Worm (Caenorhabditis elegans) whole organism, late embryonic: ENCODE results near the gene famk-1.

Source experiments
- C08G9.2 ChIP-seq: sonication (generic microtip); optimal IDR thresholded peaks from 2 replicates; lab custom pipeline; 2016; ENCODE audit warnings: mild to moderate bottlenecking, missing genetic modification characterization, moderate library complexity, missing compliant biosample characterization
- C38D4.7 ChIP-seq: fragments of 200-800 bp; sonication (Bioruptor generic); optimal IDR thresholded peaks from 2 replicates; lab custom pipeline; 2018; ENCODE audit warnings: mild to moderate bottlenecking, missing genetic modification characterization, moderate library complexity, missing compliant biosample characterization
- F13H6.1 ChIP-seq: sonication (generic microtip); optimal IDR thresholded peaks from 2 replicates; lab custom pipeline; 2016; ENCODE audit warnings: missing genetic modification characterization, missing compliant biosample characterization
- K02D7.2 ChIP-seq: sonication (generic microtip); optimal IDR thresholded peaks from 2 replicates; lab custom pipeline; 2017; ENCODE audit warnings: mild to moderate bottlenecking, missing genetic modification characterization, missing compliant biosample characterization
- K09A11.1 ChIP-seq: sonication (generic microtip); optimal IDR thresholded peaks from 2 replicates; lab custom pipeline; 2017; ENCODE audit warnings: antibody characterized with exemption, mild to moderate bottlenecking, missing genetic modification characterization, missing compliant biosample characterization; ENCODE audit not compliant: insufficient read depth
- T23F11.4 ChIP-seq: fragments of 200-800 bp; sonication (Bioruptor generic); optimal IDR thresholded peaks from 2 replicates; lab custom pipeline; 2018; ENCODE audit warnings: mild to moderate bottlenecking, missing genetic modification characterization, missing compliant biosample characterization
- ahr-1 ChIP-seq: sonication (generic microtip); optimal IDR thresholded peaks from 2 replicates; lab custom pipeline; 2016; ENCODE audit warnings: missing genetic modification characterization, missing compliant biosample characterization
- ama-1 ChIP-seq: fragments of 150-350 bp; optimal IDR thresholded peaks from 2 replicates; lab custom pipeline; 2014
- ceh-18 ChIP-seq: sonication (generic microtip); optimal IDR thresholded peaks from 2 replicates; lab custom pipeline; 2016; ENCODE audit warnings: missing genetic modification characterization, missing compliant biosample characterization
- ceh-19 ChIP-seq: fragments of 200-800 bp; sonication (Bioruptor generic); optimal IDR thresholded peaks from 2 replicates; lab custom pipeline; 2018; ENCODE audit warnings: mild to moderate bottlenecking, missing genetic modification characterization, missing compliant biosample characterization
- ceh-2 ChIP-seq: sonication (generic microtip); optimal IDR thresholded peaks from 2 replicates; lab custom pipeline; 2016; ENCODE audit warnings: missing genotype, missing genetic modification characterization, missing compliant biosample characterization
- ceh-24 ChIP-seq: sonication (generic microtip); optimal IDR thresholded peaks from 2 replicates; lab custom pipeline; 2016; ENCODE audit warnings: mild to moderate bottlenecking, missing genetic modification characterization, missing compliant biosample characterization
- ceh-30 ChIP-seq: fragments of 150-350 bp; optimal IDR thresholded peaks from 2 replicates; lab custom pipeline; 2014; ENCODE audit warnings: missing biosample characterization, missing genetic modification characterization
- ceh-31 ChIP-seq: sonication (generic microtip); optimal IDR thresholded peaks from 2 replicates; lab custom pipeline; 2016; ENCODE audit warnings: missing genetic modification characterization, missing compliant biosample characterization
- ceh-34 ChIP-seq: sonication (generic microtip); optimal IDR thresholded peaks from 2 replicates; lab custom pipeline; 2016; ENCODE audit warnings: mild to moderate bottlenecking, missing genetic modification characterization, missing compliant biosample characterization
- ceh-45 ChIP-seq: fragments of 200-800 bp; sonication (Bioruptor generic); IDR thresholded peaks from 2 replicates; pipeline ENCODE4 v1.3.6; 2022; ENCODE audit warnings: missing genetic modification reagents, missing genetic modification characterization, missing compliant biosample characterization
- ceh-48 ChIP-seq: sonication (generic microtip); optimal IDR thresholded peaks from 2 replicates; lab custom pipeline; 2016; ENCODE audit warnings: missing genetic modification characterization, inconsistent platforms, missing compliant biosample characterization
- ceh-9 ChIP-seq: sonication (generic microtip); optimal IDR thresholded peaks from 2 replicates; lab custom pipeline; 2016; ENCODE audit warnings: mild to moderate bottlenecking, missing genetic modification characterization, inconsistent platforms, missing compliant biosample characterization
- dmd-4 ChIP-seq: sonication (generic microtip); optimal IDR thresholded peaks from 2 replicates; lab custom pipeline; 2016; ENCODE audit warnings: borderline replicate concordance, missing genetic modification characterization, missing compliant biosample characterization
- dve-1 ChIP-seq: sonication (generic microtip); optimal IDR thresholded peaks from 2 replicates; lab custom pipeline; 2017; ENCODE audit warnings: antibody characterized with exemption, mild to moderate bottlenecking, missing genetic modification characterization, missing compliant biosample characterization
- elt-2 ChIP-seq: sonication (generic microtip); optimal IDR thresholded peaks from 2 replicates; lab custom pipeline; 2016; ENCODE audit warnings: missing genetic modification reagents, missing genetic modification characterization, missing compliant biosample characterization
- ets-4 ChIP-seq: sonication (generic microtip); optimal IDR thresholded peaks from 2 replicates; lab custom pipeline; 2016; ENCODE audit warnings: missing genetic modification characterization, missing compliant biosample characterization
- gmeb-2 ChIP-seq: sonication (generic microtip); optimal IDR thresholded peaks from 2 replicates; lab custom pipeline; 2016; ENCODE audit warnings: missing genetic modification characterization, inconsistent platforms, missing compliant biosample characterization
- hlh-13 ChIP-seq: fragments of 200-800 bp; sonication (Bioruptor generic); optimal IDR thresholded peaks from 2 replicates; lab custom pipeline; 2018; ENCODE audit warnings: mild to moderate bottlenecking, missing genetic modification characterization, missing compliant biosample characterization
- hlh-30 ChIP-seq: sonication (generic microtip); optimal IDR thresholded peaks from 2 replicates; lab custom pipeline; 2017; ENCODE audit warnings: antibody characterized with exemption, missing genetic modification characterization, missing compliant biosample characterization; ENCODE audit not compliant: insufficient read depth
- hlh-6 ChIP-seq: sonication (generic microtip); optimal IDR thresholded peaks from 2 replicates; lab custom pipeline; 2016; ENCODE audit warnings: missing genotype, missing genetic modification characterization, missing compliant biosample characterization
- hlh-8 ChIP-seq: sonication (generic microtip); optimal IDR thresholded peaks from 2 replicates; lab custom pipeline; 2016; ENCODE audit warnings: missing genotype, missing genetic modification characterization, missing compliant biosample characterization
- lim-6 ChIP-seq: sonication (generic microtip); optimal IDR thresholded peaks from 2 replicates; lab custom pipeline; 2016; ENCODE audit warnings: missing genetic modification characterization, missing compliant biosample characterization
- madf-2 ChIP-seq: sonication (generic microtip); optimal IDR thresholded peaks from 2 replicates; lab custom pipeline; 2017; ENCODE audit warnings: missing genetic modification characterization, missing compliant biosample characterization
- mec-3 ChIP-seq: sonication (generic microtip); optimal IDR thresholded peaks from 2 replicates; lab custom pipeline; 2016; ENCODE audit warnings: borderline replicate concordance, missing genetic modification characterization, missing compliant biosample characterization
- nfya-1 ChIP-seq: sonication (generic microtip); optimal IDR thresholded peaks from 2 replicates; lab custom pipeline; 2017; ENCODE audit warnings: missing genetic modification characterization, mild to moderate bottlenecking, missing compliant biosample characterization, antibody characterized with exemption, moderate library complexity
- nhr-11 ChIP-seq: fragments of 150-350 bp; optimal IDR thresholded peaks from 2 replicates; lab custom pipeline; 2014; ENCODE audit warnings: missing biosample characterization, missing genetic modification characterization
- nhr-232 ChIP-seq: sonication (generic microtip); optimal IDR thresholded peaks from 2 replicates; lab custom pipeline; 2016; ENCODE audit warnings: missing genetic modification characterization, missing compliant biosample characterization
- npax-4 ChIP-seq: sonication (generic microtip); optimal IDR thresholded peaks from 2 replicates; lab custom pipeline; 2016; ENCODE audit warnings: missing genetic modification characterization, missing compliant biosample characterization
- odd-2 ChIP-seq: sonication (generic microtip); optimal IDR thresholded peaks from 2 replicates; lab custom pipeline; 2017; ENCODE audit warnings: antibody characterized with exemption, mild to moderate bottlenecking, missing genetic modification characterization, missing compliant biosample characterization
- pag-3 ChIP-seq: sonication (generic microtip); optimal IDR thresholded peaks from 2 replicates; lab custom pipeline; 2016; ENCODE audit warnings: missing compliant biosample characterization, missing genetic modification characterization, borderline replicate concordance
- pqm-1 ChIP-seq: sonication (generic microtip); optimal IDR thresholded peaks from 2 replicates; lab custom pipeline; 2016; ENCODE audit warnings: missing genetic modification characterization, missing compliant biosample characterization
- pros-1 ChIP-seq: fragments of 150-350 bp; optimal IDR thresholded peaks from 2 replicates; lab custom pipeline; 2014; ENCODE audit warnings: missing biosample characterization, missing genetic modification reagents, missing genetic modification characterization
- ref-2 ChIP-seq: sonication (generic microtip); optimal IDR thresholded peaks from 2 replicates; lab custom pipeline; 2016; ENCODE audit warnings: missing genetic modification characterization, missing compliant biosample characterization
- rnt-1 ChIP-seq: sonication (generic microtip); optimal IDR thresholded peaks from 2 replicates; lab custom pipeline; 2016; ENCODE audit warnings: missing genetic modification characterization, missing compliant biosample characterization
- sdc-2 ChIP-seq: sonication (generic microtip); optimal IDR thresholded peaks from 2 replicates; lab custom pipeline; 2016; ENCODE audit warnings: missing genotype, missing genetic modification characterization, missing compliant biosample characterization
- syd-9 ChIP-seq: sonication (generic microtip); optimal IDR thresholded peaks from 2 replicates; lab custom pipeline; 2016; ENCODE audit warnings: mild to moderate bottlenecking, missing genetic modification characterization, moderate library complexity, missing compliant biosample characterization
- tbx-7 ChIP-seq: sonication (generic microtip); optimal IDR thresholded peaks from 2 replicates; lab custom pipeline; 2016; ENCODE audit warnings: missing genotype, missing genetic modification characterization, missing compliant biosample characterization
- unc-42 ChIP-seq: sonication (generic microtip); optimal IDR thresholded peaks from 2 replicates; lab custom pipeline; 2016; ENCODE audit warnings: missing genotype, missing genetic modification characterization, missing compliant biosample characterization
- unc-55 ChIP-seq: sonication (generic microtip); optimal IDR thresholded peaks from 2 replicates; lab custom pipeline; 2017; ENCODE audit warnings: missing biosample characterization, missing genetic modification reagents, missing genetic modification characterization
- unc-86 ChIP-seq: sonication (generic microtip); optimal IDR thresholded peaks from 2 replicates; lab custom pipeline; 2016; ENCODE audit warnings: missing genetic modification characterization, missing compliant biosample characterization
- zip-5 ChIP-seq: sonication (generic microtip); optimal IDR thresholded peaks from 2 replicates; lab custom pipeline; 2016; ENCODE audit warnings: missing genetic modification characterization, missing compliant biosample characterization

famk-1 gene

DNA sequence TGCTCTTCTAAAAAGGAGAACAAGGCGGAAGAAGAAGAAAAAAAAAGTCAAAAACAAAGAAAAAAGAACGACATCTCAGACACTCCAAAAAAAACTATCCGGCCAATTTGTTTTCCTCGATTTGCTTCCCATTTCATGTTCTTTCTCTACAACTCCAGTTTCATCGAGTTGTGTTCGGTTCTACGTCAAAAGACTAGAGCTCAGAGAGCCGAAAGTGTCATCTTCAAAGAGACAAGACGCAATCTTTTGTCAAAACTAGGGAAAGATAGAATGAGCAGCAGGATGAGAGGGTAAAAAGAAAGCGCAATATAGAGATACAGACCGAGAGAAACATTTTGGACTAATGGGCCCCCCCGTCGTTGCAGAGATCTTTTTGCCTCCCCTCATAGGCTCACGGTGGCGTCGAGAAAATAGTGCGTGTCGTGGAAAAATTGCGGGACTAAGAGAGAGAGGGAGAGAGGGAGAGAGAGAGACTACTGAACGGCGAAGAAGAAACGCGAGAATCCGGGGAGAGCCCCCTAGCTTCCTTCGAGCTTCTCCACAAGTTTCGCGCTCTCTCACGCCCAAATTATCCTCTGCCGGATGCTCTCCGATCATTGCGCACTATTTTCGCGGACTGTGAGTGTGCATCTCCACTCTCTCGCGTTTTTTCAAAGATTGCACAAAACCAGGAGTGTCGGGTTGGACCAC is 23.9 kb downstream of the famk-1 start (continued):
- TF ChIP-seq sdc-2 (tag; lab: Kevin White, UChicago) (peak; percentile 63), C08G9.2 (tag; lab: Kevin White, UChicago) (peak; percentile 39), nfya-1 (tag; lab: Kevin White, UChicago) (peak; percentile 66), syd-9 (peak; percentile 56)
- TF ChIP-seq, all 69 proteins: peak for 18

DNA sequence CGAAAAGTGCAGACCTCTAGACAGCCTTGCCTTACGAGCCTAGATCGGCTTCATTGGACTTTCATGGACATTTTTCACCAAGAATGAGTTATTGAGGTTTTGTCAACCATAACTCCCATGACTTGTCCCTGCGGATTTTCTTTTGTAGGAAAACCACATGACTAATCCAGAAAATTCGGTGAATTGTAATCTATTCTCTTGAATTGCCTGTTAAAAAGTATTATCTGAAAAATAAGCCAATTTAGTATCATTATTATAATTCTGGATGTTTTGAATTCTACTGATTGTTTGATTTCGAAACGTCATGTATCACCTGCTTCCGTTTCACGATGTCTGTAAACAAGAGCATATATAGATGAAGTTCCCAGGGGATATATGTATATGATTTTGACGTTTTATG is 24.5 kb downstream of the famk-1 start:
- no peak for TF ChIP-seq ama-1 (lab: Kevin White, UChicago)
- no peak for TF ChIP-seq pqm-1 (tag; lab: Kevin White, UChicago)
- TF ChIP-seq ceh-30: no peak
- no peak for TF ChIP-seq hlh-30 (tag; lab: Kevin White, UChicago)
- TF ChIP-seq K02D7.2 (tag; lab: Kevin White, UChicago): no peak
- no peak for TF ChIP-seq ceh-45 (GFP tag; lab: Robert Waterston, UW)
- no peak for TF ChIP-seq ceh-2
- TF ChIP-seq zip-5 (tag; lab: Kevin White, UChicago): no peak
- TF ChIP-seq pros-1 (tag; lab: Kevin White, UChicago): no peak
- no peak for TF ChIP-seq unc-86
- TF ChIP-seq ceh-9 (tag; lab: Kevin White, UChicago): no peak
- TF ChIP-seq gmeb-2 (tag; lab: Kevin White, UChicago): no peak
- TF ChIP-seq nhr-11 (tag; lab: Kevin White, UChicago): no peak
- TF ChIP-seq unc-42 (tag; lab: Kevin White, UChicago): no peak
- no peak for TF ChIP-seq mec-3
- TF ChIP-seq, all 69 proteins: peak for 0

ce11 chrX:15181454-15181853 is 31.6 kb downstream of the famk-1 start, which contains the start of gene pkhm-2:
Gene pkhm-2 (minus strand): TSS chrX:15181465.
- TF ChIP-seq ceh-2 (peak; percentile 18), K09A11.1 (tag; lab: Kevin White, UChicago) (peak; percentile 27), C08G9.2 (tag; lab: Kevin White, UChicago) (no peak), hlh-8 (tag; lab: Kevin White, UChicago) (no peak), hlh-13 (GFP tag; lab: Kevin White, UChicago) (no peak), ceh-24 (tag; lab: Kevin White, UChicago) (no peak), ceh-48 (tag; lab: Kevin White, UChicago) (no peak), dmd-4 (tag; lab: Kevin White, UChicago) (peak; percentile 36), rnt-1 (tag; lab: Kevin White, UChicago) (peak; percentile 62), ceh-34 (tag; lab: Kevin White, UChicago) (peak; percentile 75), mec-3 (peak; percentile 53), F13H6.1 (tag; lab: Kevin White, UChicago) (peak; percentile 34), npax-4 (tag; lab: Kevin White, UChicago) (no peak), tbx-7 (tag; lab: Kevin White, UChicago) (no peak), sdc-2 (tag; lab: Kevin White, UChicago) (peak; percentile 78), pag-3 (tag; lab: Kevin White, UChicago) (no peak), unc-86 (no peak), ahr-1 (peak; percentile 7), ref-2 (tag; lab: Kevin White, UChicago) (peak; percentile 78), nhr-232 (tag; lab: Kevin White, UChicago) (peak; percentile 40), ceh-31 (peak; percentile 71), dve-1 (tag; lab: Kevin White, UChicago) (peak; percentile 19), C38D4.7 (GFP tag; lab: Kevin White, UChicago) (no peak), lim-6 (tag; lab: Kevin White, UChicago) (no peak), hlh-30 (tag; lab: Kevin White, UChicago) (peak; percentile 52), ceh-19 (peak; percentile 8), odd-2 (tag; lab: Kevin White, UChicago) (no peak), gmeb-2 (tag; lab: Kevin White, UChicago) (peak; percentile 38), unc-42 (tag; lab: Kevin White, UChicago) (peak; percentile 49), T23F11.4 (GFP tag; lab: Kevin White, UChicago) (no peak), ets-4 (tag; lab: Kevin White, UChicago) (no peak), elt-2 (peak; percentile 62), ceh-18 (tag; lab: Kevin White, UChicago) (peak; percentile 80), hlh-6 (no peak), madf-2 (tag; lab: Kevin White, UChicago) (peak; percentile 17), unc-55 (GFP tag; lab: Kevin White, UChicago) (peak; percentile 9)
